Fruit fly (Drosophila melanogaster) whole organism, embryonic: ENCODE measurements around the gene Rpn2.
A peak's percentile ranks its signal among the peaks of the same experiment; 100 is the strongest.

Experiments used
- Awh ChIP-seq: fragments of 200-800 bp; sonication (Bioruptor generic); IDR thresholded peaks from 2 replicates; pipeline ENCODE4, ENCODE4 v1.3.6; 2022; ENCODE audit warnings: missing biosample characterization, missing genetic modification characterization
- Bgb ChIP-seq: fragments of 200-800 bp; sonication (Bioruptor generic); IDR thresholded peaks from 2 replicates; pipeline ENCODE4 v1.3.6; 2022; ENCODE audit warnings: missing biosample characterization, missing genetic modification characterization; ENCODE audit not compliant: partially characterized antibody
- C15 ChIP-seq: fragments of 200-800 bp; sonication (Bioruptor generic); IDR thresholded peaks from 3 replicates; pipeline ENCODE4 v1.3.6; 2022; ENCODE audit warnings: missing biosample characterization, missing genetic modification characterization
- CG1024 ChIP-seq: fragments of 200-800 bp; sonication (Bioruptor generic); IDR thresholded peaks from 2 replicates; pipeline ENCODE4 v1.3.6; 2022; ENCODE audit warnings: missing biosample characterization, missing genetic modification characterization
- CG11398 ChIP-seq: fragments of 200-800 bp; sonication (Bioruptor generic); optimal IDR thresholded peaks from 2 replicates; lab custom pipeline; 2016; ENCODE audit warnings: missing biosample characterization, missing genetic modification characterization
- CG11560 ChIP-seq: fragments of 200-800 bp; sonication (Bioruptor generic); IDR thresholded peaks from 3 replicates; pipeline ENCODE4 v1.3.6; 2022; ENCODE audit warnings: missing biosample characterization, missing genetic modification characterization
- CG11723 ChIP-seq: fragments of 200-800 bp; sonication (Bioruptor generic); optimal IDR thresholded peaks from 2 replicates; lab custom pipeline; 2017; ENCODE audit warnings: missing biosample characterization, mild to moderate bottlenecking, missing genetic modification characterization
- CG12942 ChIP-seq: fragments of 200-800 bp; sonication (Bioruptor generic); optimal IDR thresholded peaks from 3 replicates; lab custom pipeline; 2016; ENCODE audit warnings: missing biosample characterization, missing genetic modification characterization
- CG15479 ChIP-seq: fragments of 200-800 bp; sonication (Bioruptor generic); optimal IDR thresholded peaks from 3 replicates; lab custom pipeline; 2019; ENCODE audit warnings: missing biosample characterization, mild to moderate bottlenecking, missing genetic modification characterization, moderate library complexity
- CG1792 ChIP-seq: fragments of 200-800 bp; sonication (Bioruptor generic); optimal IDR thresholded peaks from 2 replicates; lab custom pipeline; 2016; ENCODE audit warnings: missing biosample characterization, missing genetic modification characterization
- CG2875 ChIP-seq: fragments of 200-800 bp; sonication (Bioruptor generic); optimal IDR thresholded peaks from 2 replicates; lab custom pipeline; 2017; ENCODE audit warnings: missing biosample characterization, mild to moderate bottlenecking, missing genetic modification characterization, missing genetic modification reagents
- CG30403 ChIP-seq: fragments of 200-800 bp; sonication (Bioruptor generic); optimal IDR thresholded peaks from 3 replicates; lab custom pipeline; 2016; ENCODE audit warnings: missing biosample characterization, missing genetic modification characterization
- CG31388 ChIP-seq: fragments of 200-800 bp; sonication (Bioruptor generic); optimal IDR thresholded peaks from 2 replicates; lab custom pipeline; 2016; ENCODE audit warnings: missing biosample characterization, missing genetic modification characterization
- CG32532 ChIP-seq: fragments of 200-800 bp; sonication (Bioruptor generic); IDR thresholded peaks from 2 replicates; pipeline ENCODE4 v1.3.6; 2022; ENCODE audit warnings: missing biosample characterization, missing genetic modification characterization
- CG32767 ChIP-seq: fragments of 200-800 bp; sonication (Bioruptor generic); IDR thresholded peaks from 2 replicates; pipeline ENCODE4 v1.3.6; 2022; ENCODE audit warnings: missing biosample characterization, missing genetic modification characterization
- CG7786 ChIP-seq: fragments of 200-800 bp; sonication (Bioruptor generic); optimal IDR thresholded peaks from 2 replicates; lab custom pipeline; 2016; ENCODE audit warnings: missing biosample characterization, missing genetic modification characterization
- CG8290 ChIP-seq, 3 experiments: fragments of 200-800 bp; sonication (Bioruptor generic); optimal IDR thresholded peaks; 2 replicates each; lab custom pipeline; 2016 to 2019; ENCODE audit warnings: missing biosample characterization in 3 of 3, missing genetic modification characterization in 3 of 3, mild to moderate bottlenecking in 2 of 3, moderate library complexity in 1 of 3
- CrebB ChIP-seq: fragments of 200-800 bp; sonication (Bioruptor generic); optimal IDR thresholded peaks from 3 replicates; lab custom pipeline; 2018; ENCODE audit warnings: missing biosample characterization, mild to moderate bottlenecking, missing genetic modification characterization
- Doc2 ChIP-seq: fragments of 200-800 bp; sonication (Bioruptor generic); IDR thresholded peaks from 2 replicates; pipeline ENCODE4 v1.3.6; 2022; ENCODE audit warnings: missing biosample characterization, missing genetic modification characterization
- Elba2 ChIP-seq: fragments of 200-800 bp; sonication (Bioruptor generic); optimal IDR thresholded peaks from 3 replicates; lab custom pipeline; 2016; ENCODE audit warnings: missing biosample characterization, missing genetic modification characterization
- Hr51 ChIP-seq, 2 experiments: fragments of 200-800 bp; sonication (Bioruptor generic); optimal IDR thresholded peaks; 2 replicates in 1 of 2; 3 replicates in 1 of 2; lab custom pipeline; 2016 to 2018; ENCODE audit warnings: missing biosample characterization in 2 of 2, missing genetic modification characterization in 2 of 2, mild to moderate bottlenecking in 1 of 2, moderate library complexity in 1 of 2
- Jarid2 ChIP-seq: fragments of 200-800 bp; sonication (Bioruptor generic); optimal IDR thresholded peaks from 3 replicates; lab custom pipeline; 2017; ENCODE audit warnings: mild to moderate bottlenecking, missing biosample characterization, missing genetic modification reagents, missing genetic modification characterization
- Lhr ChIP-seq: fragments of 200-800 bp; sonication (Bioruptor generic); optimal IDR thresholded peaks from 3 replicates; lab custom pipeline; 2017; ENCODE audit warnings: mild to moderate bottlenecking, missing biosample characterization, missing genetic modification reagents, missing genetic modification characterization
- Max ChIP-seq: fragments of 200-800 bp; sonication (Bioruptor generic); optimal IDR thresholded peaks from 2 replicates; lab custom pipeline; 2016; ENCODE audit warnings: missing biosample characterization, mild to moderate bottlenecking, missing genetic modification characterization
- Nf-YC ChIP-seq: fragments of 200-800 bp; optimal IDR thresholded peaks from 3 replicates; lab custom pipeline; 2019; ENCODE audit warnings: missing biosample characterization, mild to moderate bottlenecking, missing genetic modification characterization, moderate library complexity
- PHDP ChIP-seq: fragments of 200-800 bp; sonication (Bioruptor generic); optimal IDR thresholded peaks from 3 replicates; lab custom pipeline; 2018; ENCODE audit warnings: missing biosample characterization, mild to moderate bottlenecking, missing genetic modification characterization, moderate library complexity
- Pdp1 ChIP-seq, 2 experiments: fragments of 200-800 bp; sonication (Bioruptor generic); optimal IDR thresholded peaks; 3 replicates each; lab custom pipeline; 2016; ENCODE audit warnings: missing biosample characterization in 2 of 2, missing genetic modification characterization in 2 of 2, mild to moderate bottlenecking in 1 of 2, moderate library complexity in 1 of 2
- aop ChIP-seq: fragments of 200-800 bp; sonication (Bioruptor generic); IDR thresholded peaks from 2 replicates; pipeline ENCODE4 v1.3.6; 2022; ENCODE audit warnings: missing biosample characterization, missing genetic modification characterization
- ase ChIP-seq: fragments of 200-800 bp; sonication (Bioruptor generic); IDR thresholded peaks from 3 replicates; pipeline ENCODE4 v1.3.6; 2022; ENCODE audit warnings: missing biosample characterization, missing genetic modification characterization
- ash1 ChIP-seq: fragments of 200-800 bp; sonication (Bioruptor generic); optimal IDR thresholded peaks from 2 replicates; lab custom pipeline; 2018; ENCODE audit warnings: missing biosample characterization, mild to moderate bottlenecking, missing genetic modification characterization
- ato ChIP-seq: fragments of 200-800 bp; sonication (Bioruptor generic); IDR thresholded peaks from 2 replicates; pipeline ENCODE4 v1.3.6; 2022; ENCODE audit warnings: missing biosample characterization, missing genetic modification characterization; ENCODE audit not compliant: partially characterized antibody
- bab2 ChIP-seq: fragments of 200-800 bp; sonication (Bioruptor generic); optimal IDR thresholded peaks from 2 replicates; lab custom pipeline; 2016; ENCODE audit warnings: missing biosample characterization, missing genetic modification characterization
- bcd ChIP-seq: fragments of 200-800 bp; sonication (Bioruptor generic); optimal IDR thresholded peaks from 2 replicates; lab custom pipeline; 2017; ENCODE audit warnings: missing biosample characterization, mild to moderate bottlenecking, missing genetic modification characterization
- bowl ChIP-seq: fragments of 200-800 bp; sonication (Bioruptor generic); IDR thresholded peaks from 2 replicates; pipeline ENCODE4 v1.3.6; 2022; ENCODE audit warnings: missing biosample characterization, missing genetic modification characterization
- cg ChIP-seq: fragments of 200-800 bp; sonication (Bioruptor generic); optimal IDR thresholded peaks from 3 replicates; lab custom pipeline; 2019; ENCODE audit warnings: missing biosample characterization, mild to moderate bottlenecking, missing genetic modification characterization, moderate library complexity
- chm ChIP-seq: fragments of 200-800 bp; sonication (Bioruptor generic); IDR thresholded peaks from 2 replicates; pipeline ENCODE4 v1.3.6; 2022; ENCODE audit warnings: missing biosample characterization, missing genetic modification characterization
- danr ChIP-seq: fragments of 200-800 bp; sonication (Bioruptor generic); IDR thresholded peaks from 2 replicates; pipeline ENCODE4 v1.3.6; 2022; ENCODE audit warnings: missing biosample characterization, missing genetic modification characterization
- dysf ChIP-seq: fragments of 200-800 bp; sonication (Bioruptor generic); IDR thresholded peaks from 3 replicates; pipeline ENCODE4 v1.3.6; 2022; ENCODE audit warnings: missing biosample characterization, missing genetic modification characterization
- fd64A ChIP-seq: fragments of 200-800 bp; sonication (Bioruptor generic); optimal IDR thresholded peaks from 3 replicates; lab custom pipeline; 2018; ENCODE audit warnings: missing biosample characterization, mild to moderate bottlenecking, missing genetic modification characterization
- her ChIP-seq: fragments of 200-800 bp; sonication (Bioruptor generic); optimal IDR thresholded peaks from 2 replicates; lab custom pipeline; 2016; ENCODE audit warnings: missing biosample characterization, missing genetic modification characterization
- kni ChIP-seq: fragments of 200-800 bp; sonication (Bioruptor generic); optimal IDR thresholded peaks from 3 replicates; lab custom pipeline; 2017; ENCODE audit warnings: mild to moderate bottlenecking, missing biosample characterization, missing genetic modification reagents, missing genetic modification characterization
- nom ChIP-seq: fragments of 200-800 bp; sonication (Bioruptor generic); optimal IDR thresholded peaks from 2 replicates; lab custom pipeline; 2017; ENCODE audit warnings: missing biosample characterization, missing genetic modification characterization, mild to moderate bottlenecking, moderate library complexity, missing genetic modification reagents
- sens-2 ChIP-seq: fragments of 200-800 bp; sonication (Bioruptor generic); IDR thresholded peaks from 2 replicates; pipeline ENCODE4 v1.3.6; 2022; ENCODE audit warnings: missing biosample characterization, missing genetic modification characterization
- seq ChIP-seq: fragments of 200-800 bp; sonication (Bioruptor generic); IDR thresholded peaks from 2 replicates; pipeline ENCODE4 v1.3.6; 2022; ENCODE audit warnings: missing biosample characterization, missing genetic modification characterization
- sisA ChIP-seq: fragments of 200-800 bp; sonication (Bioruptor generic); IDR thresholded peaks from 2 replicates; pipeline ENCODE4 v1.3.6; 2022; ENCODE audit warnings: missing biosample characterization, missing genetic modification characterization
- sob ChIP-seq: fragments of 200-800 bp; sonication (Bioruptor generic); IDR thresholded peaks from 2 replicates; pipeline ENCODE4 v1.3.6; 2022; ENCODE audit warnings: missing biosample characterization, missing genetic modification characterization
- toy ChIP-seq: fragments of 200-800 bp; sonication (Bioruptor generic); IDR thresholded peaks from 2 replicates; pipeline ENCODE4 v1.3.6; 2022; ENCODE audit warnings: missing biosample characterization, missing genetic modification characterization
- trh ChIP-seq: fragments of 200-800 bp; sonication (Bioruptor generic); optimal IDR thresholded peaks from 2 replicates; lab custom pipeline; 2016; ENCODE audit warnings: missing biosample characterization, missing genetic modification characterization
- ttk ChIP-seq: fragments of 200-800 bp; sonication (Bioruptor generic); IDR thresholded peaks from 2 replicates; pipeline ENCODE4 v2.1.2; 2022; ENCODE audit warnings: missing biosample characterization, missing genetic modification characterization
- usp ChIP-seq: fragments of >200 bp; optimal IDR thresholded peaks from 2 replicates; lab custom pipeline; 2017; ENCODE audit warnings: missing biosample characterization, missing genetic modification characterization
- zfh1 ChIP-seq: fragments of 200-800 bp; sonication (Bioruptor generic); IDR thresholded peaks from 3 replicates; pipeline ENCODE4 v1.3.6; 2022; ENCODE audit warnings: missing biosample characterization, missing genetic modification characterization

Rpn2 gene

DNA sequence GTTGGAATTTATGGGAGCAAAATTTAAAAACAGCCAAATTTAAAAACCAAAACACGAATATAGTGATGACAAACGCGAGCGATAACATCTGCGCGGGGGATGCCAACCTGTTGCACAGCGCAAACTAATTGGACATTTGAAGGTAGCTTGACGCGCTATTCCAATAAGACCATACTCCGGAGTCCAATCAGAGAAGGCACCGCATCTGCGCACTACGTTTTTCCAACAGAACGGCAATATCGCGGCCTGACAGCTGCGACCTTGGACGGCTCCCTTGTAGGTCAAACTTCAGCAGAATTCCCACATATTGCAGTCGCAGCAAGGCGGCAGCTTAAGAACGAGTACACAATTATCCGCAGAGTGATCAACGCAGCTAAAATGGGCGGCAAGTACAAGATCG lies 5.3 kb upstream of the Rpn2 start, which contains the start of the genes CG11882 and Pglym78 (continued):
- TF ChIP-seq cg: no peak
- peak; percentile 56 for TF ChIP-seq sisA
- no peak for TF ChIP-seq trh (GFP tag; lab: Kevin White, UChicago)
- TF ChIP-seq nom (GFP tag; lab: Kevin White, UChicago): peak; percentile 51
- TF ChIP-seq bab2 (GFP tag; lab: Kevin White, UChicago): peak; percentile 51
- TF ChIP-seq CG8290 (GFP tag; optimal IDR thresholded peaks at IDR 0.05; lab: Kevin White, UChicago): no peak
- TF ChIP-seq CG8290 (tag; optimal IDR thresholded peaks at IDR 0.05; lab: Kevin White, UChicago): no peak
- no peak for TF ChIP-seq bowl (GFP tag; lab: Robert Waterston, UW)
- TF ChIP-seq Hr51 (GFP tag; optimal IDR thresholded peaks at IDR 0.05; lab: Kevin White, UChicago): peak; percentile 16 to 31
- peak; percentile 63 for TF ChIP-seq her (GFP tag; lab: Kevin White, UChicago)
- TF ChIP-seq CG1024 (GFP tag; lab: Robert Waterston, UW): 0 out of 2 replicates have a peak, but pooled peaks have one; percentile 14
- TF ChIP-seq ase (GFP tag; lab: Robert Waterston, UW): peak; percentile 53; the same call in 1 of the 3 replicates
- TF ChIP-seq Pdp1 (GFP tag; optimal IDR thresholded peaks at IDR 0.05; lab: Kevin White, UChicago): peak; percentile 40 to 60
- TF ChIP-seq ato (GFP tag; lab: Robert Waterston, UW): peak; percentile 72
- TF ChIP-seq bcd (GFP tag; lab: Kevin White, UChicago): peak; percentile 37
- peak; percentile 62; the same call in 1 of the 2 replicates for TF ChIP-seq Bgb
- peak; percentile 37 for TF ChIP-seq CG12942 (GFP tag; lab: Kevin White, UChicago)
- TF ChIP-seq CG7786 (GFP tag; lab: Kevin White, UChicago): peak; percentile 19
- no peak for TF ChIP-seq Max (GFP tag; lab: Kevin White, UChicago)
- peak; percentile 80 for TF ChIP-seq chm (GFP tag; lab: Robert Waterston, UW)
- no peak for TF ChIP-seq CG11398 (GFP tag; lab: Kevin White, UChicago)
- peak; percentile 67 for TF ChIP-seq CrebB (tag; lab: Kevin White, UChicago)
- TF ChIP-seq kni: peak; percentile 12
- TF ChIP-seq Elba2 (GFP tag; lab: Kevin White, UChicago): peak; percentile 81
- no peak for TF ChIP-seq CG2875 (GFP tag; lab: Kevin White, UChicago)
- TF ChIP-seq CG31388: no peak
- TF ChIP-seq Doc2 (GFP tag; lab: Robert Waterston, UW): no peak
- TF ChIP-seq CG11723: no peak
- peak; percentile 15; the same call in 1 of the 2 replicates for TF ChIP-seq sens-2 (GFP tag; lab: Robert Waterston, UW)
- 0 out of 2 replicates have a peak, but pooled peaks have one; percentile 30 for TF ChIP-seq CG32767 (GFP tag; lab: Robert Waterston, UW)
- TF ChIP-seq CG11560 (tag; lab: Robert Waterston, UW): no peak
- TF ChIP-seq seq: 0 out of 2 replicates have a peak, but pooled peaks have one; percentile 27
- no peak for TF ChIP-seq fd64A (GFP tag; lab: Kevin White, UChicago)
- TF ChIP-seq Awh (GFP tag; lab: Robert Waterston, UW): no peak
- TF ChIP-seq CG30403 (GFP tag; lab: Kevin White, UChicago): peak; percentile 50
- TF ChIP-seq danr (GFP tag; lab: Robert Waterston, UW): no peak
- no peak for TF ChIP-seq Jarid2 (GFP tag; lab: Kevin White, UChicago)
- peak; percentile 37 for TF ChIP-seq Nf-YC (tag; lab: Kevin White, UChicago)
- TF ChIP-seq ash1 (GFP tag; lab: Kevin White, UChicago): no peak
- no peak for TF ChIP-seq C15 (GFP tag; lab: Robert Waterston, UW)
- TF ChIP-seq CG15479: no peak
- TF ChIP-seq zfh1 (GFP tag; lab: Robert Waterston, UW): peak; percentile 64
- TF ChIP-seq aop: no peak
- TF ChIP-seq ttk: peak; percentile 64
- TF ChIP-seq PHDP (tag; lab: Kevin White, UChicago): no peak
- no peak for TF ChIP-seq toy (GFP tag; lab: Robert Waterston, UW)
- peak; percentile 89 for TF ChIP-seq Lhr (GFP tag; lab: Kevin White, UChicago)
- TF ChIP-seq CG1792 (GFP tag; lab: Kevin White, UChicago): no peak
- peak; percentile 68 for TF ChIP-seq sob (GFP tag; lab: Robert Waterston, UW)
- TF ChIP-seq CG32532: peak; percentile 72
- no peak for TF ChIP-seq dysf (GFP tag; lab: Robert Waterston, UW)
- no peak for TF ChIP-seq usp (GFP tag; lab: Kevin White, UChicago)
